Fruit fly (Drosophila melanogaster): ENCODE results near the gene TyrR.

Gene TyrR

DNA sequence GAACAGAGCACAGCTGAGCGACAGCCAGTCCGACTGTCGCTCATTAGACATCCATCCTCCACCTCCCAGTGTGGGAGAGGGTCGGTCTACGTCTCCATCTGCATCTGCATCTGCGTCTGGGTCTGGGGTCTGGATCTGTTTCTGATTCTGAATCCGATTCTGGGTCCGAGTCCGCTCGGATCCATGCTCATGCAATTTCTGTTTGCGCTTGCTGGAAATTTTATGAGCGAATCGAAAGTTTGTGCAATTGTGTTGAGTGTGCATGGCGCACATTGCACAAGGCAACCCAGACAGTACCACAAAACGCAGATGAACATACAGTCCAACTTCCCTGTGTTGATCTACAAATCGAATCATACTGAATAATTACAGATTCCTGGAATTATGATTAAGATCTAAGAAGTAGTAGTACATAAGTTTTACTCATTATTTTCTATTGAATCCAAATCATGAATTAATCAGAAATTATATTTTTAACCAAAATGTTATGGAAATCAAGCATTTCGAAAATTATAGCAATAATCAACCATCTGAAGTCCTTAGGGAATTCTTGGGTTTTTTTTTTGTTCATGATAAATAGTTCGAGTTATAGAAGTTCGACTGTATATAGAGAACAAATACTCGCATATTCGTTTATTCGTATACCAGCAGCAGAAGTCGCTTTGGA is 59.8 kb downstream of the TyrR start (continued):
- TF ChIP-seq Hr51 (GFP tag; optimal IDR thresholded peaks at IDR 0.05) (peak in 1 of 2 experiments; percentile 39), CG4424 (GFP tag; optimal IDR thresholded peaks at IDR 0.05) (no peak), grau (tag; optimal IDR thresholded peaks at IDR 0.05) (peak; percentile 48), nmo (GFP tag; optimal IDR thresholded peaks at IDR 0.05) (peak; percentile 30), abd-A (tag; optimal IDR thresholded peaks at IDR 0.05) (no peak), CkIIα-i1 (GFP tag; IDR thresholded peaks at IDR 0.05) (no peak), gem (tag; optimal IDR thresholded peaks at IDR 0.05) (peak; percentile 60), stwl (tag; optimal IDR thresholded peaks at IDR 0.05) (no peak), prd (optimal IDR thresholded peaks at IDR 0.05) (no peak), prd (GFP tag; IDR thresholded peaks at IDR 0.05) (no peak), chinmo (GFP tag; IDR thresholded peaks at IDR 0.05; ENCODE audit: partially characterized antibody) (0 out of 4 replicates have a peak, but pooled peaks have one; percentile 15), CG30020 (tag; optimal IDR thresholded peaks at IDR 0.05) (no peak), tap (tag; optimal IDR thresholded peaks at IDR 0.05) (no peak), CG30403 (GFP tag; optimal IDR thresholded peaks at IDR 0.05) (peak; percentile 0), MESR4 (GFP tag; optimal IDR thresholded peaks at IDR 0.05) (no peak), CG4820 (GFP tag; optimal IDR thresholded peaks at IDR 0.05) (no peak), sc (optimal IDR thresholded peaks at IDR 0.05) (no peak), sc (GFP tag; optimal IDR thresholded peaks at IDR 0.05) (no peak), trem (tag; optimal IDR thresholded peaks at IDR 0.05) (peak; percentile 11), fd96Cb (tag; optimal IDR thresholded peaks at IDR 0.05) (peak; percentile 15), CG9817 (tag; optimal IDR thresholded peaks at IDR 0.05) (no peak), pnt (GFP tag; optimal IDR thresholded peaks at IDR 0.05) (no peak), run (tag; optimal IDR thresholded peaks at IDR 0.05) (no peak), pzg (GFP tag; optimal IDR thresholded peaks at IDR 0.05) (no peak), bcd (GFP tag; optimal IDR thresholded peaks at IDR 0.05) (no peak), CG14441 (GFP tag; IDR thresholded peaks at IDR 0.05) (no peak), fd102C (GFP tag; optimal IDR thresholded peaks at IDR 0.05) (no peak), NfI (GFP tag; optimal IDR thresholded peaks at IDR 0.05) (no peak), Rx (GFP tag; IDR thresholded peaks at IDR 0.05) (no peak), CG14860 (GFP tag; IDR thresholded peaks at IDR 0.05; ENCODE audit: partially characterized antibody) (no peak), BtbVII (GFP tag; optimal IDR thresholded peaks at IDR 0.05) (no peak), D19A (tag; optimal IDR thresholded peaks at IDR 0.05) (peak; percentile 0), cas (GFP tag; IDR thresholded peaks at IDR 0.05) (no peak), Dfd (GFP tag; optimal IDR thresholded peaks at IDR 0.05) (no peak), vvl (GFP tag; IDR thresholded peaks at IDR 0.05) (no peak), dysf (GFP tag; IDR thresholded peaks at IDR 0.05) (0 out of 3 replicates have a peak, but pooled peaks have one; percentile 10), da (GFP tag; optimal IDR thresholded peaks at IDR 0.05) (no peak), twi (tag; optimal IDR thresholded peaks at IDR 0.05) (no peak), HmgD (GFP tag; optimal IDR thresholded peaks at IDR 0.05) (no peak), sens (GFP tag) (peak; percentile 83), lov (optimal IDR thresholded peaks at IDR 0.05) (no peak), lov (GFP tag; IDR thresholded peaks at IDR 0.05) (no peak), eve (GFP tag; optimal IDR thresholded peaks at IDR 0.05) (no peak), ranshi (GFP tag; IDR thresholded peaks at IDR 0.05) (no peak), CG3065 (GFP tag; optimal IDR thresholded peaks at IDR 0.05) (no peak), CG6689 (GFP tag; IDR thresholded peaks at IDR 0.05) (peak; percentile 45), Hmx (GFP tag; optimal IDR thresholded peaks at IDR 0.05) (no peak), onecut (GFP tag; IDR thresholded peaks at IDR 0.05) (no peak), wor (GFP tag; IDR thresholded peaks at IDR 0.05) (no peak), BEAF-32 (GFP tag; optimal IDR thresholded peaks at IDR 0.05) (no peak), CG2875 (GFP tag; optimal IDR thresholded peaks at IDR 0.05) (no peak)

Measured in whole organism, embryonic.